Worm (Caenorhabditis elegans): Measurements from ENCODE around the gene egl-2.

DNA sequence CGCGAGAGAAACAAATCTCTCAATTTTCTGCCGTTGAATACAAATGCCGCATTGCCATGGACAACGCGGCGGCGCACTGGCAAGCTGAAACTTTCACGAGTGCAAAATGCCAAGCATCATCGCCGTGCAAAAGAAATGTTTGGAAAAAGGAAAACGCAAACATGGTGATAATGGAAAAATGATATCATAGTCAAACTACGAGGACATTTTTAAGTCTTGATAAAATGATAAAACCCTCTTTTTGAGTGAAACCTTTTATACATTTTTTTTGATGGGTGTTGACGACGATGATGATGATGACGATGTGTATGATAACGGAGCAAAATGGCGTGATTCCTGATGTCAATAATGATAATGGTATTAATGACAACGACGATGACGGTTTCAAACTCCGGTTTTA, 11.9 kb downstream of the egl-2 start:
- no peak for TF ChIP-seq nhr-76 (tag; optimal IDR thresholded peaks at IDR 0.05)
- TF ChIP-seq unc-39 (tag; optimal IDR thresholded peaks at IDR 0.05): no peak
- TF ChIP-seq fkh-10 (GFP tag; optimal IDR thresholded peaks at IDR 0.05): no peak
- no peak for TF ChIP-seq hlh-30 (tag; optimal IDR thresholded peaks at IDR 0.05; ENCODE audit: insufficient read depth)
- no peak for TF ChIP-seq F49E8.2 (tag; optimal IDR thresholded peaks at IDR 0.05; ENCODE audit: borderline replicate concordance)
- no peak for TF ChIP-seq nhr-11 (tag; optimal IDR thresholded peaks at IDR 0.05)
- TF ChIP-seq nhr-28 (tag; optimal IDR thresholded peaks at IDR 0.05): no peak
- no peak for TF ChIP-seq dpl-1 (GFP tag; optimal IDR thresholded peaks at IDR 0.05)
- TF ChIP-seq ceh-82 (tag; optimal IDR thresholded peaks at IDR 0.05): no peak
- no peak for TF ChIP-seq fos-1 (tag; optimal IDR thresholded peaks at IDR 0.05)
- no peak for TF ChIP-seq unc-130 (GFP tag; optimal IDR thresholded peaks at IDR 0.05)
